Fruit fly (Drosophila melanogaster) whole organism, embryonic: ENCODE results near the gene CG8419.
A peak's percentile ranks its signal among the peaks of the same experiment; 100 is the strongest.

Source experiments
- Abd-B ChIP-seq: fragments of 200-800 bp; sonication (Bioruptor generic); optimal IDR thresholded peaks from 2 replicates; lab custom pipeline; 2018; ENCODE audit warnings: missing biosample characterization, mild to moderate bottlenecking, missing genetic modification characterization, moderate library complexity
- Bgb ChIP-seq: fragments of 200-800 bp; sonication (Bioruptor generic); IDR thresholded peaks from 2 replicates; pipeline ENCODE4 v1.3.6; 2022; ENCODE audit warnings: missing biosample characterization, missing genetic modification characterization; ENCODE audit not compliant: partially characterized antibody
- CG1024 ChIP-seq: fragments of 200-800 bp; sonication (Bioruptor generic); IDR thresholded peaks from 2 replicates; pipeline ENCODE4 v1.3.6; 2022; ENCODE audit warnings: missing biosample characterization, missing genetic modification characterization
- CG10321 ChIP-seq: fragments of 200-800 bp; sonication (Bioruptor generic); IDR thresholded peaks from 2 replicates; pipeline ENCODE4 v1.3.6; 2022; ENCODE audit warnings: missing biosample characterization, missing genetic modification characterization
- CG10654 ChIP-seq: fragments of 200-800 bp; sonication (Bioruptor generic); optimal IDR thresholded peaks from 2 replicates; lab custom pipeline; 2016; ENCODE audit warnings: missing biosample characterization, missing genetic modification characterization
- CG11504 ChIP-seq: fragments of 200-800 bp; sonication (Bioruptor generic); optimal IDR thresholded peaks from 3 replicates; lab custom pipeline; 2019; ENCODE audit warnings: missing biosample characterization, mild to moderate bottlenecking, missing genetic modification characterization, moderate library complexity
- CG12155 ChIP-seq: fragments of 200-800 bp; sonication (Bioruptor generic); optimal IDR thresholded peaks from 3 replicates; lab custom pipeline; 2016; ENCODE audit warnings: missing biosample characterization, missing genetic modification characterization
- CG1233 ChIP-seq: fragments of 200-800 bp; sonication (Bioruptor generic); optimal IDR thresholded peaks from 4 replicates; lab custom pipeline; 2018; ENCODE audit warnings: missing biosample characterization, mild to moderate bottlenecking, missing genetic modification characterization
- CG13424 ChIP-seq: fragments of 200-800 bp; sonication (Bioruptor generic); optimal IDR thresholded peaks from 2 replicates; lab custom pipeline; 2019; ENCODE audit warnings: missing biosample characterization, mild to moderate bottlenecking, missing genetic modification characterization, moderate library complexity
- CG14014 ChIP-seq: fragments of 200-800 bp; sonication (Bioruptor generic); IDR thresholded peaks from 2 replicates; pipeline ENCODE4 v1.3.6; 2022; ENCODE audit warnings: missing biosample characterization, missing genetic modification characterization
- CG14667 ChIP-seq: fragments of 200-800 bp; sonication (Bioruptor generic); IDR thresholded peaks from 2 replicates; pipeline ENCODE4 v1.3.6; 2022; ENCODE audit warnings: missing biosample characterization, missing genetic modification characterization
- CG15011 ChIP-seq: fragments of 200-800 bp; sonication (Bioruptor generic); optimal IDR thresholded peaks from 3 replicates; lab custom pipeline; 2018; ENCODE audit warnings: missing biosample characterization, mild to moderate bottlenecking, missing genetic modification characterization
- CG1792 ChIP-seq: fragments of 200-800 bp; sonication (Bioruptor generic); optimal IDR thresholded peaks from 2 replicates; lab custom pipeline; 2016; ENCODE audit warnings: missing biosample characterization, missing genetic modification characterization
- CG18764 ChIP-seq: fragments of 200-800 bp; sonication (Bioruptor generic); optimal IDR thresholded peaks from 3 replicates; lab custom pipeline; 2016; ENCODE audit warnings: missing biosample characterization, missing genetic modification characterization
- CG2120 ChIP-seq: fragments of 200-800 bp; sonication (Bioruptor generic); optimal IDR thresholded peaks from 3 replicates; lab custom pipeline; 2016; ENCODE audit warnings: missing biosample characterization, missing genetic modification characterization
- CG2875 ChIP-seq: fragments of 200-800 bp; sonication (Bioruptor generic); optimal IDR thresholded peaks from 2 replicates; lab custom pipeline; 2017; ENCODE audit warnings: missing biosample characterization, mild to moderate bottlenecking, missing genetic modification characterization, missing genetic modification reagents
- CG4360 ChIP-seq: fragments of 200-800 bp; sonication (Bioruptor generic); IDR thresholded peaks from 2 replicates; pipeline ENCODE4 v1.3.6; 2022; ENCODE audit warnings: missing biosample characterization, missing genetic modification characterization
- CG6254 ChIP-seq: fragments of 200-800 bp; sonication (Bioruptor generic); optimal IDR thresholded peaks from 3 replicates; lab custom pipeline; 2017; ENCODE audit warnings: mild to moderate bottlenecking, missing biosample characterization, missing genetic modification reagents, missing genetic modification characterization
- CG6683 ChIP-seq: fragments of 200-800 bp; sonication (Bioruptor generic); optimal IDR thresholded peaks from 2 replicates; lab custom pipeline; 2017; ENCODE audit warnings: missing biosample characterization, mild to moderate bottlenecking, missing genetic modification characterization, missing genetic modification reagents
- CG9797 ChIP-seq: fragments of 200-800 bp; sonication (Bioruptor generic); optimal IDR thresholded peaks from 3 replicates; lab custom pipeline; 2018; ENCODE audit warnings: missing biosample characterization, mild to moderate bottlenecking, missing genetic modification characterization
- Dad ChIP-seq: fragments of 200-800 bp; sonication (Bioruptor generic); optimal IDR thresholded peaks from 3 replicates; lab custom pipeline; 2016; ENCODE audit warnings: missing biosample characterization, missing genetic modification characterization
- E2f2 ChIP-seq: fragments of 200-800 bp; sonication (Bioruptor generic); IDR thresholded peaks from 2 replicates; pipeline ENCODE4 v1.3.6; 2022; ENCODE audit warnings: missing biosample characterization, missing genetic modification characterization
- Hsf ChIP-seq: fragments of 200-800 bp; sonication (Bioruptor generic); optimal IDR thresholded peaks from 3 replicates; lab custom pipeline; 2016; ENCODE audit warnings: missing biosample characterization, missing genetic modification characterization
- Lhr ChIP-seq: fragments of 200-800 bp; sonication (Bioruptor generic); optimal IDR thresholded peaks from 3 replicates; lab custom pipeline; 2017; ENCODE audit warnings: mild to moderate bottlenecking, missing biosample characterization, missing genetic modification reagents, missing genetic modification characterization
- MTF-1 ChIP-seq: fragments of 200-800 bp; sonication (Bioruptor generic); optimal IDR thresholded peaks from 2 replicates; lab custom pipeline; 2018; ENCODE audit warnings: missing biosample characterization, mild to moderate bottlenecking, missing genetic modification characterization, borderline replicate concordance
- Max ChIP-seq: fragments of 200-800 bp; sonication (Bioruptor generic); optimal IDR thresholded peaks from 2 replicates; lab custom pipeline; 2016; ENCODE audit warnings: missing biosample characterization, mild to moderate bottlenecking, missing genetic modification characterization
- Med ChIP-seq: fragments of 200-800 bp; sonication (Bioruptor generic); peaks from one replicate; lab custom pipeline; 2016; ENCODE audit warnings: missing biosample characterization, missing genetic modification characterization, mild to moderate bottlenecking, inconsistent platforms, moderate library complexity
- Myb ChIP-seq: fragments of 200-800 bp; sonication (Bioruptor generic); optimal IDR thresholded peaks from 2 replicates; lab custom pipeline; 2016; ENCODE audit warnings: missing biosample characterization, missing genetic modification characterization
- Nf-YC ChIP-seq: fragments of 200-800 bp; optimal IDR thresholded peaks from 3 replicates; lab custom pipeline; 2019; ENCODE audit warnings: missing biosample characterization, mild to moderate bottlenecking, missing genetic modification characterization, moderate library complexity
- Oli ChIP-seq: fragments of 200-800 bp; sonication (Bioruptor generic); optimal IDR thresholded peaks from 2 replicates; lab custom pipeline; 2018; ENCODE audit warnings: missing biosample characterization, mild to moderate bottlenecking, missing genetic modification characterization, moderate library complexity
- Six4 ChIP-seq: fragments of 200-800 bp; sonication (Bioruptor generic); optimal IDR thresholded peaks from 2 replicates; lab custom pipeline; 2016; ENCODE audit warnings: missing biosample characterization, missing genetic modification characterization
- Spps ChIP-seq: fragments of 200-800 bp; sonication (Bioruptor generic); optimal IDR thresholded peaks from 2 replicates; lab custom pipeline; 2018; ENCODE audit warnings: missing biosample characterization, mild to moderate bottlenecking, missing genetic modification characterization
- YL-1 ChIP-seq: fragments of 200-800 bp; sonication (Bioruptor generic); optimal IDR thresholded peaks from 3 replicates; lab custom pipeline; 2017; ENCODE audit warnings: missing biosample characterization, mild to moderate bottlenecking, missing genetic modification characterization
- cas ChIP-seq: fragments of 200-800 bp; sonication (Bioruptor generic); IDR thresholded peaks from 2 replicates; pipeline ENCODE4 v1.3.6; 2022; ENCODE audit warnings: missing biosample characterization, missing genetic modification characterization
- da ChIP-seq: fragments of 200-800 bp; sonication (Bioruptor generic); optimal IDR thresholded peaks from 2 replicates; lab custom pipeline; 2016; ENCODE audit warnings: missing biosample characterization, missing genetic modification characterization
- danr ChIP-seq: fragments of 200-800 bp; sonication (Bioruptor generic); IDR thresholded peaks from 2 replicates; pipeline ENCODE4 v1.3.6; 2022; ENCODE audit warnings: missing biosample characterization, missing genetic modification characterization
- dm ChIP-seq: fragments of 200-800 bp; sonication (Bioruptor generic); optimal IDR thresholded peaks from 3 replicates; lab custom pipeline; 2016; ENCODE audit warnings: missing biosample characterization, missing genetic modification characterization
- en ChIP-seq: fragments of 200-800 bp; sonication (Bioruptor generic); optimal IDR thresholded peaks from 2 replicates; lab custom pipeline; 2016; ENCODE audit warnings: missing biosample characterization, missing genetic modification characterization
- esg ChIP-seq: fragments of 200-800 bp; sonication (Bioruptor generic); conservative IDR thresholded peaks from 2 replicates; pipeline ENCODE4 v1.3.6; 2022; ENCODE audit warnings: missing biosample characterization, missing genetic modification characterization
- hth ChIP-seq: fragments of >200 bp; optimal IDR thresholded peaks from 2 replicates; lab custom pipeline; 2017; ENCODE audit warnings: inconsistent platforms
- mam ChIP-seq: fragments of 200-800 bp; sonication (Bioruptor generic); optimal IDR thresholded peaks from 3 replicates; lab custom pipeline; 2016; ENCODE audit warnings: missing biosample characterization, missing genetic modification characterization
- mirr ChIP-seq: fragments of 200-800 bp; sonication (Bioruptor generic); optimal IDR thresholded peaks from 3 replicates; lab custom pipeline; 2018; ENCODE audit warnings: missing biosample characterization, mild to moderate bottlenecking, missing genetic modification characterization
- otp ChIP-seq: fragments of 200-800 bp; sonication (Bioruptor generic); IDR thresholded peaks from 3 replicates; pipeline ENCODE4, ENCODE4 v1.3.6; 2022; ENCODE audit warnings: missing biosample characterization, missing genetic modification characterization
- pan ChIP-seq, 4 experiments: fragments of >200 bp in 3 of 4; fragments of 200-800 bp in 1 of 4; sonication (Bioruptor generic) in 1 of 4; optimal IDR thresholded peaks in 3 of 4; IDR thresholded peaks in 1 of 4; 2 replicates each; pipeline versions ENCODE4 v1.3.6 to Lab custom; 2017 to 2022; ENCODE audit warnings: missing biosample characterization in 2 of 4, missing genetic modification characterization in 2 of 4, mixed read lengths in 1 of 4
- pb ChIP-seq: fragments of 200-800 bp; sonication (Bioruptor generic); optimal IDR thresholded peaks from 3 replicates; lab custom pipeline; 2016; ENCODE audit warnings: missing biosample characterization, missing genetic modification characterization
- sd ChIP-seq: fragments of 200-800 bp; sonication (Bioruptor generic); optimal IDR thresholded peaks from 3 replicates; lab custom pipeline; 2018; ENCODE audit warnings: missing biosample characterization, mild to moderate bottlenecking, missing genetic modification characterization, moderate library complexity
- tna ChIP-seq: fragments of 200-800 bp; sonication (Bioruptor generic); IDR thresholded peaks from 2 replicates; pipeline ENCODE4 v1.3.6; 2022; ENCODE audit warnings: missing biosample characterization, missing genetic modification characterization; ENCODE audit not compliant: partially characterized antibody
- wor ChIP-seq: fragments of 200-800 bp; sonication (Bioruptor generic); IDR thresholded peaks from 2 replicates; pipeline ENCODE4 v1.3.6; 2022; ENCODE audit warnings: missing biosample characterization, missing genetic modification characterization
- z ChIP-seq: fragments of 200-800 bp; sonication (Bioruptor generic); IDR thresholded peaks from 3 replicates; pipeline ENCODE4 v1.3.6; 2022; ENCODE audit warnings: missing biosample characterization, missing genetic modification characterization
- zfh1 ChIP-seq: fragments of 200-800 bp; sonication (Bioruptor generic); IDR thresholded peaks from 3 replicates; pipeline ENCODE4 v1.3.6; 2022; ENCODE audit warnings: missing biosample characterization, missing genetic modification characterization
- zfh2 ChIP-seq: fragments of 200-800 bp; sonication (Bioruptor generic); optimal IDR thresholded peaks from 2 replicates; lab custom pipeline; 2016; ENCODE audit warnings: missing biosample characterization, missing genetic modification characterization

The CG8419 gene

DNA sequence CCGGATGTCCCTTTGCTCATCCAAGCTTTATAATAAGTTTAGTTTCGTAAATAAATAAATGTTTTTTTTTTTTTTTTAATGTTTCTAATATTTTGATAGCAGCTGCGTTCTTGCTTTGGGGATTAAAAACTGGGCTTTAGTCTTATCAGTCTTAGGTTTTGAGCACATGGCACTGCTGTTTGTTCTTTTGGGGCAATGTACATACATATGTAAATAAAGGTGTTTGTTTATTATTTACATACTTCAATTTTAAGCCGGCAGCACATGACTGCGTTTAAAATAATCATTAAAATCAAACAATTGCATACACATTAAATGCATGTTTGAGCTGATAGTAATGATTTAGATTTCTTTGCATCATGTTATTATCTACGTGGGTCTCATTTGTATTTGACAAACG lies 41.8 kb upstream of the CG8419 start (continued):
- TF ChIP-seq Bgb (GFP tag; lab: Robert Waterston, UW) (no peak), CG2120 (peak; percentile 17), CG15011 (peak; percentile 76), esg (no peak), Six4 (GFP tag; lab: Kevin White, UChicago) (peak; percentile 76), CG14667 (GFP tag; lab: Robert Waterston, UW) (no peak), zfh2 (GFP tag; lab: Kevin White, UChicago) (no peak), CG10321 (GFP tag; lab: Robert Waterston, UW) (no peak), hth (lab: Kevin White, UChicago) (no peak), MTF-1 (peak; percentile 95), CG14014 (GFP tag; lab: Robert Waterston, UW) (peak; percentile 63; the same call in 1 of the 2 replicates), CG6683 (GFP tag; lab: Kevin White, UChicago) (peak; percentile 51), CG9797 (GFP tag; lab: Kevin White, UChicago) (no peak), CG1233 (GFP tag; lab: Kevin White, UChicago) (peak; percentile 90), Med (GFP tag; lab: Kevin White, UChicago) (peak; percentile 90), sd (no peak), E2f2 (GFP tag; lab: Robert Waterston, UW) (peak; percentile 53; the same call in 1 of the 2 replicates), Myb (GFP tag; lab: Kevin White, UChicago) (no peak), mirr (GFP tag; lab: Kevin White, UChicago) (peak; percentile 39), pb (GFP tag; lab: Kevin White, UChicago) (no peak), dm (GFP tag; lab: Kevin White, UChicago) (peak; percentile 39), tna (GFP tag; lab: Robert Waterston, UW) (no peak), CG1792 (peak; percentile 80), en (GFP tag; lab: Kevin White, UChicago) (peak; percentile 76), CG2875 (GFP tag; lab: Kevin White, UChicago) (peak; percentile 96), da (GFP tag; lab: Kevin White, UChicago) (no peak), wor (GFP tag; lab: Robert Waterston, UW) (no peak), mam (GFP tag; lab: Kevin White, UChicago) (no peak), CG6254 (GFP tag; lab: Kevin White, UChicago) (peak; percentile 90), cas (GFP tag; lab: Robert Waterston, UW) (no peak), pan (optimal IDR thresholded peaks at IDR 0.05; lab: Kevin White, UChicago) (no peak), pan (GFP tag; optimal IDR thresholded peaks at IDR 0.05 in 1 of 2, IDR thresholded peaks at IDR 0.05 in 1 of 2) (peak in 1 of 2 experiments; percentile 69), Spps (tag; lab: Kevin White, UChicago) (peak; percentile 80), Lhr (GFP tag; lab: Kevin White, UChicago) (peak; percentile 84), zfh1 (GFP tag; lab: Robert Waterston, UW) (peak; percentile 88), danr (GFP tag; lab: Robert Waterston, UW) (no peak; the same call in 1 of the 2 replicates), CG1024 (GFP tag; lab: Robert Waterston, UW) (peak; percentile 76; the same call in 1 of the 2 replicates), CG13424 (peak; percentile 69), YL-1 (peak; percentile 80), Abd-B (no peak), Max (GFP tag; lab: Kevin White, UChicago) (peak; percentile 85), Dad (GFP tag; lab: Kevin White, UChicago) (peak; percentile 4), Nf-YC (tag; lab: Kevin White, UChicago) (peak; percentile 23), CG4360 (GFP tag; lab: Robert Waterston, UW) (peak; percentile 69), Hsf (GFP tag; lab: Kevin White, UChicago) (peak; percentile 45), z (GFP tag; lab: Robert Waterston, UW) (peak; percentile 63; the same call in 1 of the 3 replicates), Oli (tag; lab: Kevin White, UChicago) (peak; percentile 58), CG12155 (GFP tag; lab: Kevin White, UChicago) (no peak), CG18764 (GFP tag; lab: Kevin White, UChicago) (peak; percentile 83), otp (peak; percentile 86; the same call in 2 of the 3 replicates), CG11504 (tag; lab: Kevin White, UChicago) (peak; percentile 75), CG10654 (GFP tag; lab: Kevin White, UChicago) (peak; percentile 57)
